Worm (Caenorhabditis elegans) whole organism, young adult: ENCODE data around the gene C16C10.9.
A peak's percentile ranks its signal among the peaks of the same experiment; 100 is the strongest.

ENCODE experiments used
- B0261.1 ChIP-seq: sonication (generic microtip); optimal IDR thresholded peaks from 2 replicates; lab custom pipeline; 2016; ENCODE audit warnings: mild to moderate bottlenecking, missing genetic modification characterization, moderate library complexity, missing compliant biosample characterization
- F10E7.11 ChIP-seq: sonication (generic microtip); optimal IDR thresholded peaks from 2 replicates; lab custom pipeline; 2017; ENCODE audit warnings: mild to moderate bottlenecking, missing genetic modification characterization, moderate library complexity, missing compliant biosample characterization
- F39B2.1 ChIP-seq: fragments of 200-800 bp; sonication (Bioruptor generic); IDR thresholded peaks from 2 replicates; pipeline ENCODE4 v1.3.6; 2022; ENCODE audit warnings: missing genetic modification reagents, missing genetic modification characterization, missing compliant biosample characterization
- F49E8.2 ChIP-seq: sonication (generic microtip); optimal IDR thresholded peaks from 3 replicates; lab custom pipeline; 2017; ENCODE audit warnings: missing genetic modification characterization, mild to moderate bottlenecking, missing compliant biosample characterization, antibody characterized with exemption, moderate library complexity; ENCODE audit not compliant: insufficient read depth
- F52B5.7 ChIP-seq: sonication (generic microtip); optimal IDR thresholded peaks from 2 replicates; lab custom pipeline; 2016; ENCODE audit warnings: mild to moderate bottlenecking, missing genetic modification characterization, missing compliant biosample characterization
- F55B11.4 ChIP-seq: sonication (generic microtip); optimal IDR thresholded peaks from 2 replicates; lab custom pipeline; 2016; ENCODE audit warnings: missing compliant biosample characterization, missing genetic modification characterization, borderline replicate concordance; ENCODE audit not compliant: insufficient read depth
- akir-1 ChIP-seq: fragments of 200-800 bp; sonication (Bioruptor generic); optimal IDR thresholded peaks from 2 replicates; lab custom pipeline; 2018; ENCODE audit warnings: mild to moderate bottlenecking, missing genetic modification characterization, moderate library complexity, missing compliant biosample characterization
- ama-1 ChIP-seq, 3 experiments: fragments of 150-350 bp in 1 of 3; sonication (generic microtip) in 2 of 3; optimal IDR thresholded peaks; 2 replicates each; lab custom pipeline; 2014 to 2018; ENCODE audit warnings: missing biosample characterization in 2 of 3, missing genetic modification characterization in 2 of 3, missing genetic modification reagents in 2 of 3
- aptf-3 ChIP-seq: fragments of 200-800 bp; sonication (Bioruptor generic); IDR thresholded peaks from 2 replicates; pipeline ENCODE4 v1.3.6; 2022; ENCODE audit warnings: missing genetic modification characterization, missing compliant biosample characterization
- athp-1 ChIP-seq: sonication (generic microtip); optimal IDR thresholded peaks from 2 replicates; lab custom pipeline; 2017; ENCODE audit warnings: mild to moderate bottlenecking, missing genetic modification characterization, missing compliant biosample characterization
- bed-1 ChIP-seq: fragments of 200-800 bp; sonication (Bioruptor generic); IDR thresholded peaks from 2 replicates; pipeline ENCODE4 v1.3.6; 2022; ENCODE audit warnings: missing genetic modification reagents, missing genetic modification characterization, missing compliant biosample characterization
- bed-2 ChIP-seq: fragments of 200-800 bp; sonication (Bioruptor generic); IDR thresholded peaks from 2 replicates; pipeline ENCODE4 v1.3.6; 2022; ENCODE audit warnings: missing genetic modification reagents, missing genetic modification characterization, missing compliant biosample characterization
- cebp-2 ChIP-seq: fragments of 200-800 bp; sonication (Bioruptor generic); IDR thresholded peaks from 2 replicates; pipeline ENCODE4 v1.3.6; 2022; ENCODE audit warnings: missing genetic modification characterization, missing compliant biosample characterization
- ceh-40 ChIP-seq: fragments of 200-800 bp; sonication (Bioruptor generic); IDR thresholded peaks from 2 replicates; pipeline ENCODE4 v1.3.6; 2022; ENCODE audit warnings: missing genetic modification characterization, missing compliant biosample characterization
- die-1 ChIP-seq: sonication (generic microtip); optimal IDR thresholded peaks from 2 replicates; lab custom pipeline; 2016; ENCODE audit warnings: missing genotype, mild to moderate bottlenecking, missing genetic modification characterization, missing compliant biosample characterization
- dpl-1 ChIP-seq: fragments of 150-350 bp; optimal IDR thresholded peaks from 2 replicates; lab custom pipeline; 2014; ENCODE audit warnings: missing biosample characterization, missing genetic modification reagents, missing genetic modification characterization
- egl-18 ChIP-seq: fragments of 200-800 bp; sonication (Bioruptor generic); IDR thresholded peaks from 2 replicates; pipeline ENCODE4 v1.3.6; 2022; ENCODE audit warnings: missing genetic modification reagents, missing genetic modification characterization, missing compliant biosample characterization
- egrh-3 ChIP-seq: fragments of 200-800 bp; sonication (Bioruptor generic); IDR thresholded peaks from 2 replicates; pipeline ENCODE4 v1.3.6; 2022; ENCODE audit warnings: missing genetic modification reagents, missing genetic modification characterization, missing compliant biosample characterization
- him-1 ChIP-seq: sonication (generic microtip); optimal IDR thresholded peaks from 2 replicates; lab custom pipeline; 2016; ENCODE audit warnings: missing genotype, missing genetic modification reagents, missing genetic modification characterization, missing compliant biosample characterization
- hmg-1.2 ChIP-seq: fragments of 200-800 bp; sonication (Bioruptor generic); IDR thresholded peaks from 2 replicates; pipeline ENCODE4 v1.3.6; 2022; ENCODE audit warnings: missing genetic modification reagents, missing genetic modification characterization, missing compliant biosample characterization
- let-526 ChIP-seq: fragments of 200-800 bp; sonication (Bioruptor generic); IDR thresholded peaks from 2 replicates; pipeline ENCODE4 v1.3.6; 2022; ENCODE audit warnings: missing genetic modification reagents, missing genetic modification characterization, missing compliant biosample characterization
- let-607 ChIP-seq, 2 experiments: fragments of 200-800 bp in 1 of 2; sonication (Bioruptor generic) in 1 of 2; sonication (generic microtip) in 1 of 2; optimal IDR thresholded peaks; 2 replicates each; lab custom pipeline; 2016 to 2018; ENCODE audit warnings: mild to moderate bottlenecking in 2 of 2, missing compliant biosample characterization in 2 of 2, missing genetic modification characterization in 2 of 2, moderate library complexity in 2 of 2, missing genotype in 1 of 2
- lin-40 ChIP-seq: sonication (generic microtip); optimal IDR thresholded peaks from 2 replicates; lab custom pipeline; 2016; ENCODE audit warnings: missing genetic modification characterization, mild to moderate bottlenecking, missing compliant biosample characterization, missing genotype, missing genetic modification reagents
- madf-8 ChIP-seq: fragments of 200-800 bp; sonication (Bioruptor generic); conservative IDR thresholded peaks from 2 replicates; pipeline ENCODE4 v1.3.6; 2022; ENCODE audit warnings: missing genetic modification reagents, missing genetic modification characterization, missing compliant biosample characterization
- mel-28 ChIP-seq: sonication (generic microtip); optimal IDR thresholded peaks from 2 replicates; lab custom pipeline; 2016; ENCODE audit warnings: borderline replicate concordance, mild to moderate bottlenecking, missing genetic modification characterization, missing compliant biosample characterization
- mes-4 ChIP-seq: sonication (generic microtip); optimal IDR thresholded peaks from 2 replicates; lab custom pipeline; 2016; ENCODE audit warnings: missing genotype, missing genetic modification characterization, missing compliant biosample characterization
- mxl-1 ChIP-seq: sonication (generic microtip); optimal IDR thresholded peaks from 2 replicates; lab custom pipeline; 2016; ENCODE audit warnings: missing genetic modification characterization, missing compliant biosample characterization
- nfya-1 ChIP-seq: sonication (generic microtip); optimal IDR thresholded peaks from 2 replicates; lab custom pipeline; 2017; ENCODE audit warnings: antibody characterized with exemption, missing compliant biosample characterization, missing genetic modification characterization, borderline replicate concordance; ENCODE audit not compliant: insufficient read depth
- nhr-80 ChIP-seq: sonication (generic microtip); optimal IDR thresholded peaks from 2 replicates; lab custom pipeline; 2016; ENCODE audit warnings: missing genetic modification characterization, missing compliant biosample characterization
- nhr-90 ChIP-seq: sonication (generic microtip); optimal IDR thresholded peaks from 2 replicates; lab custom pipeline; 2016; ENCODE audit warnings: missing genotype, mild to moderate bottlenecking, missing genetic modification characterization, missing compliant biosample characterization
- rcor-1 ChIP-seq: fragments of 200-800 bp; sonication (Bioruptor generic); IDR thresholded peaks from 2 replicates; pipeline ENCODE4 v1.3.6; 2022; ENCODE audit warnings: missing genetic modification reagents, missing genetic modification characterization, missing compliant biosample characterization
- rpc-1 ChIP-seq, 2 experiments: fragments of 150-350 bp in 1 of 2; sonication (generic microtip) in 1 of 2; optimal IDR thresholded peaks; 2 replicates each; lab custom pipeline; 2014 to 2018; ENCODE audit warnings: missing biosample characterization in 1 of 2, missing genetic modification characterization in 1 of 2, missing genetic modification reagents in 1 of 2, missing genotype in 1 of 2
- snpc-1.1 ChIP-seq: sonication (generic microtip); optimal IDR thresholded peaks from 2 replicates; lab custom pipeline; 2017; ENCODE audit warnings: missing genetic modification characterization, mild to moderate bottlenecking, missing compliant biosample characterization, antibody characterized with exemption, moderate library complexity, missing genotype, missing genetic modification reagents; ENCODE audit not compliant: insufficient read depth
- sptf-2 ChIP-seq: fragments of 200-800 bp; sonication (Bioruptor generic); optimal IDR thresholded peaks from 2 replicates; lab custom pipeline; 2018; ENCODE audit warnings: mild to moderate bottlenecking, missing genetic modification characterization, missing compliant biosample characterization
- tlf-1 ChIP-seq: fragments of 200-800 bp; sonication (Bioruptor generic); optimal IDR thresholded peaks from 2 replicates; lab custom pipeline; 2018; ENCODE audit warnings: mild to moderate bottlenecking, missing genetic modification characterization, missing compliant biosample characterization
- xnd-1 ChIP-seq: sonication (generic microtip); optimal IDR thresholded peaks from 2 replicates; lab custom pipeline; 2016; ENCODE audit warnings: missing genotype, missing genetic modification reagents, missing genetic modification characterization, missing compliant biosample characterization
- ztf-22 ChIP-seq: fragments of 200-800 bp; sonication (Bioruptor generic); optimal IDR thresholded peaks from 2 replicates; lab custom pipeline; 2018; ENCODE audit warnings: mild to moderate bottlenecking, missing genetic modification characterization, moderate library complexity, missing compliant biosample characterization
- ztf-26 ChIP-seq: sonication (generic microtip); optimal IDR thresholded peaks from 2 replicates; lab custom pipeline; 2017; ENCODE audit warnings: missing genetic modification characterization, missing compliant biosample characterization

C16C10.9 gene

ce11 chrIII:4195306-4196008 lies 38.3 kb upstream of the C16C10.9 start (continued):
- no peak for TF ChIP-seq ztf-22 (GFP tag; lab: Kevin White, UChicago)
- TF ChIP-seq nhr-80 (tag; lab: Kevin White, UChicago): peak; percentile 6
- peak; percentile 64; the same call in 1 of the 2 replicates for TF ChIP-seq ceh-40 (GFP tag; lab: Robert Waterston, UW)
- peak; percentile 67 to 89 for TF ChIP-seq let-607 (tag; optimal IDR thresholded peaks at IDR 0.05; lab: Kevin White, UChicago)
- no peak for TF ChIP-seq madf-8
- no peak for TF ChIP-seq F55B11.4 (tag; lab: Kevin White, UChicago)
- peak; percentile 68 for TF ChIP-seq athp-1 (tag; lab: Kevin White, UChicago)
- TF ChIP-seq F39B2.1 (GFP tag; lab: Robert Waterston, UW): no peak
- TF ChIP-seq hmg-1.2 (GFP tag; lab: Robert Waterston, UW): peak; percentile 36; the same call in 1 of the 2 replicates
- no peak for TF ChIP-seq bed-2 (GFP tag; lab: Robert Waterston, UW)
- TF ChIP-seq nhr-90 (tag; lab: Kevin White, UChicago): peak; percentile 59
- no peak for TF ChIP-seq mes-4
- peak; percentile 14 for TF ChIP-seq B0261.1
- no peak for TF ChIP-seq F49E8.2 (tag; lab: Kevin White, UChicago)
- TF ChIP-seq sptf-2 (GFP tag; lab: Kevin White, UChicago): no peak
- no peak for TF ChIP-seq xnd-1 (tag; lab: Kevin White, UChicago)
- TF ChIP-seq egl-18 (GFP tag; lab: Robert Waterston, UW): no peak
- TF ChIP-seq akir-1 (GFP tag; lab: Kevin White, UChicago): no peak
- no peak for TF ChIP-seq bed-1 (GFP tag; lab: Robert Waterston, UW)
- TF ChIP-seq let-526: 0 out of 2 replicates have a peak, but pooled peaks have one; percentile 49
- TF ChIP-seq nfya-1 (tag; lab: Kevin White, UChicago): no peak
- no peak for TF ChIP-seq aptf-3
- peak; percentile 63 for TF ChIP-seq F10E7.11 (tag; lab: Kevin White, UChicago)
- peak; percentile 11 for TF ChIP-seq mxl-1 (tag; lab: Kevin White, UChicago)
- TF ChIP-seq him-1 (tag; lab: Kevin White, UChicago): no peak
- no peak for TF ChIP-seq die-1 (tag; lab: Kevin White, UChicago)
- no peak for TF ChIP-seq rcor-1 (GFP tag; lab: Robert Waterston, UW)
- TF ChIP-seq dpl-1 (GFP tag; lab: Kevin White, UChicago): no peak
- no peak for TF ChIP-seq egrh-3
- TF ChIP-seq lin-40 (tag; lab: Kevin White, UChicago): peak; percentile 57
- TF ChIP-seq F52B5.7: peak; percentile 46
- TF ChIP-seq snpc-1.1 (tag; lab: Kevin White, UChicago): no peak

ce11 chrIII:4194349-4195110 lies 37.3 kb upstream of the C16C10.9 start:
- TF ChIP-seq cebp-2 (GFP tag; lab: Robert Waterston, UW) (0 out of 2 replicates have a peak, but pooled peaks have one; percentile 57), bed-1 (GFP tag; lab: Robert Waterston, UW) (no peak), tlf-1 (peak; percentile 13), mel-28 (tag; lab: Kevin White, UChicago) (no peak), hmg-1.2 (GFP tag; lab: Robert Waterston, UW) (0 out of 2 replicates have a peak, but pooled peaks have one; percentile 11), rpc-1 (optimal IDR thresholded peaks at IDR 0.05; lab: Kevin White, UChicago) (no peak), rpc-1 (tag; optimal IDR thresholded peaks at IDR 0.05; lab: Kevin White, UChicago) (no peak), ama-1 (optimal IDR thresholded peaks at IDR 0.05; lab: Kevin White, UChicago) (no peak), ama-1 (GFP tag; optimal IDR thresholded peaks at IDR 0.05; lab: Kevin White, UChicago) (peak in 1 of 2 experiments; percentile 66), ztf-26 (tag; lab: Kevin White, UChicago) (no peak)
